Fruit fly (Drosophila melanogaster) whole organism, pupa: ENCODE measurements around the gene CG15170.

Experiments
- CG10348 ChIP-seq: fragments of 200-800 bp; sonication (Bioruptor generic); IDR thresholded peaks from 2 replicates; pipeline ENCODE4 v1.3.6; 2022; ENCODE audit warnings: missing biosample characterization, missing genetic modification characterization
- CG13204 ChIP-seq: fragments of 200-800 bp; sonication (Bioruptor generic); optimal IDR thresholded peaks from 2 replicates; lab custom pipeline; 2018; ENCODE audit warnings: missing biosample characterization, mild to moderate bottlenecking, missing genetic modification characterization, moderate library complexity
- CG32121 ChIP-seq: fragments of 200-800 bp; sonication (Bioruptor generic); IDR thresholded peaks from 2 replicates; pipeline ENCODE4 v1.3.6; 2022; ENCODE audit warnings: missing biosample characterization, missing genetic modification characterization
- CG8301 ChIP-seq: fragments of 200-800 bp; sonication (Bioruptor generic); optimal IDR thresholded peaks from 2 replicates; lab custom pipeline; 2018; ENCODE audit warnings: missing biosample characterization, mild to moderate bottlenecking, missing genetic modification characterization
- EcR ChIP-seq: fragments of 200-800 bp; sonication (Bioruptor generic); optimal IDR thresholded peaks from 3 replicates; lab custom pipeline; 2019; ENCODE audit warnings: missing biosample characterization, missing genetic modification characterization, mild to moderate bottlenecking, moderate library complexity, missing genetic modification reagents
- Snoo ChIP-seq: fragments of 200-800 bp; sonication (Bioruptor generic); optimal IDR thresholded peaks from 3 replicates; lab custom pipeline; 2017; ENCODE audit warnings: missing biosample characterization, mild to moderate bottlenecking, missing genetic modification characterization, inconsistent platforms
- fd96Ca ChIP-seq: fragments of 200-800 bp; sonication (Bioruptor generic); IDR thresholded peaks from 3 replicates; pipeline ENCODE4 v1.3.6; 2022; ENCODE audit warnings: missing biosample characterization, missing genetic modification characterization

DNA sequence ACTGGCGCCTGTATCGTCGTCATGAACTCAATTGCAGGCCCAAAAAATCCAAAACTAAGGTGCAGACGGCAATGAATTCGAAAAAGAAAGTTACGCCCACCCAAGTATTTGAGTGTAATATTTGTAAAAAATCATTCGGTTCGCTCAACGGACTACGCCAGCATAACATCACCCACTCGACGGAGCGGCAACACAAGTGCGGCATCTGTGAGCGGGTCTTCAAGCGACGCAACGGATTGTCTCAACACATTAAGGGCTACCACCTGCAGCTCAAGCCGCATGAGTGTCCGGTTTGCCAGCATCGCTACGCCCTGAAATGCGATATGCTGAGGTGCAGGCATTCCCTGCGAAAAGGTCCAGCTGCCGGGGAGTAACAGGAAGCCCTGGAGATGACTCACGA is 13.3 kb downstream of the CG15170 start:
- no peak for TF ChIP-seq EcR (GFP tag; lab: Kevin White, UChicago)
- TF ChIP-seq CG8301 (tag; lab: Kevin White, UChicago), result no peak
- no peak for TF ChIP-seq CG10348 (GFP tag; lab: Robert Waterston, UW)
- TF ChIP-seq fd96Ca (GFP tag; lab: Robert Waterston, UW), result no peak
- TF ChIP-seq CG13204 (GFP tag; lab: Kevin White, UChicago), result no peak
- no peak for TF ChIP-seq Snoo (tag; lab: Kevin White, UChicago)
- no peak for TF ChIP-seq CG32121 (GFP tag; lab: Robert Waterston, UW)
